Worm (Caenorhabditis elegans) whole organism, L4 larva: ENCODE data around the gene suf-1.

Source experiments
- D1046.2 ChIP-seq: fragments of 200-800 bp; sonication (Bioruptor generic); IDR thresholded peaks from 2 replicates; pipeline ENCODE4 v1.3.6; 2022; ENCODE audit warnings: missing genetic modification characterization, missing compliant biosample characterization
- F26F4.8 ChIP-seq: fragments of 200-800 bp; sonication (Bioruptor generic); conservative IDR thresholded peaks from 2 replicates; pipeline ENCODE4 v1.3.6; 2022; ENCODE audit warnings: missing genetic modification characterization, missing compliant biosample characterization
- F44E2.7 ChIP-seq: fragments of 200-800 bp; sonication (Bioruptor generic); IDR thresholded peaks from 2 replicates; pipeline ENCODE4 v2.1.2; 2022; ENCODE audit warnings: missing genetic modification characterization, missing compliant biosample characterization
- R02D3.7 ChIP-seq: fragments of 150-350 bp; sonication (generic microtip); optimal IDR thresholded peaks from 3 replicates; lab custom pipeline; 2014; ENCODE audit warnings: missing biosample characterization, missing genetic modification characterization
- Y5F2A.4 ChIP-seq: fragments of 200-800 bp; sonication (Bioruptor generic); optimal IDR thresholded peaks from 2 replicates; lab custom pipeline; 2018; ENCODE audit warnings: mild to moderate bottlenecking, missing genetic modification characterization, missing compliant biosample characterization
- Y75B8A.6 ChIP-seq: fragments of 200-800 bp; sonication (Bioruptor generic); IDR thresholded peaks from 2 replicates; pipeline ENCODE4 v1.3.6; 2022; ENCODE audit warnings: missing genetic modification reagents, missing genetic modification characterization, missing compliant biosample characterization
- aha-1 ChIP-seq: fragments of 150-350 bp; peaks from one replicate; lab custom pipeline; 2014; ENCODE audit warnings: missing biosample characterization, missing genetic modification characterization
- attf-4 ChIP-seq: sonication (generic microtip); optimal IDR thresholded peaks from 3 replicates; lab custom pipeline; 2017; ENCODE audit warnings: missing biosample characterization, missing genetic modification characterization
- ceh-32 ChIP-seq: sonication (generic microtip); optimal IDR thresholded peaks from 2 replicates; lab custom pipeline; 2016; ENCODE audit warnings: mild to moderate bottlenecking, missing genetic modification characterization, missing compliant biosample characterization; ENCODE audit not compliant: poor library complexity
- ceh-62 ChIP-seq: sonication (generic microtip); optimal IDR thresholded peaks from 2 replicates; lab custom pipeline; 2017; ENCODE audit warnings: missing biosample characterization, missing genetic modification characterization
- ceh-82 ChIP-seq: sonication (generic microtip); optimal IDR thresholded peaks from 2 replicates; lab custom pipeline; 2017; ENCODE audit warnings: missing biosample characterization, missing genetic modification characterization
- ces-1 ChIP-seq: fragments of 150-350 bp; sonication (generic microtip); optimal IDR thresholded peaks from 4 replicates; lab custom pipeline; 2014; ENCODE audit warnings: missing biosample characterization, missing genetic modification reagents, missing genetic modification characterization
- daf-16 ChIP-seq, 3 experiments: sonication (generic microtip); optimal IDR thresholded peaks; 2 replicates each; lab custom pipeline; 2016 to 2017; ENCODE audit warnings: missing genetic modification characterization in 3 of 3, missing genetic modification reagents in 3 of 3, mild to moderate bottlenecking in 2 of 3, missing compliant biosample characterization in 2 of 3, missing biosample characterization in 1 of 3, moderate library complexity in 1 of 3
- daf-19 ChIP-seq: fragments of 200-800 bp; sonication (Bioruptor generic); conservative IDR thresholded peaks from 2 replicates; pipeline ENCODE4 v1.3.6; 2022; ENCODE audit warnings: missing genetic modification characterization, missing compliant biosample characterization
- egl-43 ChIP-seq: fragments of 200-800 bp; sonication (Bioruptor generic); IDR thresholded peaks from 2 replicates; pipeline ENCODE4 v1.3.6; 2022; ENCODE audit warnings: missing genetic modification reagents, missing genetic modification characterization, missing compliant biosample characterization
- fkh-10 ChIP-seq: fragments of 150-350 bp; optimal IDR thresholded peaks from 2 replicates; lab custom pipeline; 2014; ENCODE audit warnings: missing biosample characterization, missing genetic modification reagents, missing genetic modification characterization
- fos-1 ChIP-seq: fragments of 150-350 bp; optimal IDR thresholded peaks from 2 replicates; lab custom pipeline; 2014; ENCODE audit warnings: missing biosample characterization, missing genetic modification characterization
- hmg-1.1 ChIP-seq: fragments of 200-800 bp; sonication (Bioruptor generic); IDR thresholded peaks from 2 replicates; pipeline ENCODE4 v1.3.6; 2022; ENCODE audit warnings: missing genetic modification reagents, missing genetic modification characterization, missing compliant biosample characterization
- lin-29 ChIP-seq: fragments of 200-800 bp; sonication (Bioruptor generic); IDR thresholded peaks from 2 replicates; pipeline ENCODE4 v1.3.6; 2022; ENCODE audit warnings: missing genetic modification reagents, missing genetic modification characterization, missing compliant biosample characterization
- lin-39 ChIP-seq: fragments of 150-350 bp; optimal IDR thresholded peaks from 2 replicates; lab custom pipeline; 2014; ENCODE audit warnings: missing biosample characterization, missing genetic modification reagents, missing genetic modification characterization
- madf-5 ChIP-seq, 2 experiments: fragments of 200-800 bp; sonication (Bioruptor generic); IDR thresholded peaks; 2 replicates each; pipeline ENCODE4 v1.3.6; 2022; ENCODE audit warnings: missing compliant biosample characterization in 2 of 2, missing genetic modification characterization in 2 of 2
- mdl-1 ChIP-seq, 2 experiments: fragments of 150-350 bp in 1 of 2; sonication (generic microtip) in 1 of 2; optimal IDR thresholded peaks; 2 replicates each; lab custom pipeline; 2014 to 2017; ENCODE audit warnings: missing biosample characterization in 2 of 2, missing genetic modification characterization in 2 of 2
- mes-2 ChIP-seq: sonication (generic microtip); optimal IDR thresholded peaks from 2 replicates; lab custom pipeline; 2016; ENCODE audit warnings: missing genotype, mild to moderate bottlenecking, missing genetic modification characterization, missing compliant biosample characterization; ENCODE audit not compliant: poor library complexity, severe bottlenecking
- nhr-10 ChIP-seq: fragments of 150-350 bp; optimal IDR thresholded peaks from 2 replicates; lab custom pipeline; 2014; ENCODE audit warnings: missing biosample characterization, missing genetic modification characterization
- nhr-102 ChIP-seq: sonication (generic microtip); optimal IDR thresholded peaks from 2 replicates; lab custom pipeline; 2016; ENCODE audit warnings: mild to moderate bottlenecking, missing genetic modification characterization, moderate library complexity, missing compliant biosample characterization
- nhr-111 ChIP-seq: fragments of 200-800 bp; sonication (Bioruptor generic); optimal IDR thresholded peaks from 2 replicates; lab custom pipeline; 2018; ENCODE audit warnings: mild to moderate bottlenecking, missing genetic modification characterization, missing compliant biosample characterization
- nhr-237 ChIP-seq: sonication (generic microtip); optimal IDR thresholded peaks from 2 replicates; lab custom pipeline; 2017; ENCODE audit warnings: missing biosample characterization, missing genetic modification characterization
- nhr-25 ChIP-seq: sonication (generic microtip); optimal IDR thresholded peaks from 2 replicates; lab custom pipeline; 2017; ENCODE audit warnings: missing genetic modification characterization, mild to moderate bottlenecking, missing compliant biosample characterization, antibody characterized with exemption, moderate library complexity, borderline replicate concordance; ENCODE audit not compliant: insufficient read depth
- nhr-41 ChIP-seq: fragments of 200-800 bp; sonication (Bioruptor generic); IDR thresholded peaks from 2 replicates; pipeline ENCODE4 v1.3.6; 2022; ENCODE audit warnings: missing genetic modification reagents, missing genetic modification characterization, missing compliant biosample characterization
- nhr-76 ChIP-seq: fragments of 150-350 bp; optimal IDR thresholded peaks from 2 replicates; lab custom pipeline; 2014; ENCODE audit warnings: missing biosample characterization, missing genetic modification characterization
- nhr-77 ChIP-seq: fragments of 150-350 bp; optimal IDR thresholded peaks from 2 replicates; lab custom pipeline; 2014; ENCODE audit warnings: missing biosample characterization, missing genetic modification characterization
- snpc-1.2 ChIP-seq: fragments of 200-800 bp; sonication (Bioruptor generic); IDR thresholded peaks from 2 replicates; pipeline ENCODE4 v1.3.6; 2022; ENCODE audit warnings: missing genetic modification reagents, missing genetic modification characterization, missing compliant biosample characterization
- spr-1 ChIP-seq: sonication (generic microtip); optimal IDR thresholded peaks from 2 replicates; lab custom pipeline; 2016; ENCODE audit warnings: mild to moderate bottlenecking, missing genetic modification characterization, missing compliant biosample characterization
- unc-130 ChIP-seq: sonication (generic microtip); optimal IDR thresholded peaks from 2 replicates; lab custom pipeline; 2016; ENCODE audit warnings: missing genetic modification reagents, missing genetic modification characterization, missing compliant biosample characterization
- unc-39 ChIP-seq: sonication (generic microtip); optimal IDR thresholded peaks from 2 replicates; lab custom pipeline; 2017; ENCODE audit warnings: missing biosample characterization, missing genetic modification characterization
- unc-62 ChIP-seq, 3 experiments: fragments of 150-350 bp in 1 of 3; sonication (generic microtip); optimal IDR thresholded peaks in 2 of 3; peaks in 1 of 3; 1 replicate in 1 of 3; 2 replicates in 2 of 3; lab custom pipeline; 2014 to 2017; ENCODE audit warnings: missing biosample characterization in 3 of 3, missing genetic modification characterization in 3 of 3, missing genetic modification reagents in 3 of 3, missing genotype in 1 of 3
- zfp-2 ChIP-seq: sonication (generic microtip); optimal IDR thresholded peaks from 2 replicates; lab custom pipeline; 2016; ENCODE audit warnings: mild to moderate bottlenecking, missing genetic modification characterization, missing compliant biosample characterization

suf-1 gene

ce11 chrII:8588442-8588841 lies 15.2 kb upstream of the suf-1 start:
- TF ChIP-seq nhr-41 (GFP tag; lab: Robert Waterston, UW): no peak
- TF ChIP-seq daf-16 (GFP tag; optimal IDR thresholded peaks at IDR 0.05; lab: Kevin White, UChicago): no peak
- no peak for TF ChIP-seq daf-16 (tag; optimal IDR thresholded peaks at IDR 0.05; lab: Kevin White, UChicago)
- peak; percentile 41 for TF ChIP-seq aha-1 (tag; lab: Kevin White, UChicago)
- no peak for TF ChIP-seq F44E2.7

ce11 chrII:8589227-8589626 lies 14.4 kb upstream of the suf-1 start:
- no peak for TF ChIP-seq unc-130
- TF ChIP-seq F26F4.8 (GFP tag; lab: Robert Waterston, UW): no peak
- TF ChIP-seq nhr-111: no peak
- TF ChIP-seq D1046.2: no peak
- TF ChIP-seq ceh-62 (tag; lab: Kevin White, UChicago): no peak
- no peak for TF ChIP-seq snpc-1.2
- TF ChIP-seq nhr-25: no peak
- no peak for TF ChIP-seq lin-39
- no peak for TF ChIP-seq Y5F2A.4
- no peak for TF ChIP-seq egl-43 (GFP tag; lab: Robert Waterston, UW)
- TF ChIP-seq aha-1 (tag; lab: Kevin White, UChicago): peak; percentile 53
- TF ChIP-seq ceh-32 (tag; lab: Kevin White, UChicago): no peak
- TF ChIP-seq spr-1 (tag; lab: Kevin White, UChicago): no peak
- TF ChIP-seq unc-62 (GFP tag; optimal IDR thresholded peaks at IDR 0.05 in 1 of 2; lab: Kevin White, UChicago): peak in 1 of 2 experiments; percentile 91
- TF ChIP-seq unc-62 (tag; optimal IDR thresholded peaks at IDR 0.05; lab: Kevin White, UChicago): no peak
- TF ChIP-seq F44E2.7: no peak
- TF ChIP-seq lin-29 (GFP tag; lab: Robert Waterston, UW): no peak
- TF ChIP-seq madf-5 (GFP tag; IDR thresholded peaks at IDR 0.05; lab: Robert Waterston, UW): no peak
- peak; percentile 85 for TF ChIP-seq ces-1 (GFP tag; lab: Kevin White, UChicago)
- TF ChIP-seq attf-4 (tag; lab: Kevin White, UChicago): no peak
- no peak for TF ChIP-seq Y75B8A.6
- no peak for TF ChIP-seq mdl-1 (tag; optimal IDR thresholded peaks at IDR 0.05; lab: Kevin White, UChicago)
- TF ChIP-seq nhr-77 (tag; lab: Kevin White, UChicago): no peak
- TF ChIP-seq mes-2: no peak

- TF ChIP-seq snpc-1.2: no peak
- TF ChIP-seq F26F4.8 (GFP tag; lab: Robert Waterston, UW): no peak
- no peak for TF ChIP-seq nhr-237 (tag; lab: Kevin White, UChicago)
- no peak for TF ChIP-seq fkh-10 (GFP tag; lab: Kevin White, UChicago)
- TF ChIP-seq hmg-1.1 (GFP tag; lab: Robert Waterston, UW): no peak
- no peak for TF ChIP-seq egl-43 (GFP tag; lab: Robert Waterston, UW)
- no peak for TF ChIP-seq nhr-76
- no peak for TF ChIP-seq ces-1 (GFP tag; lab: Kevin White, UChicago)
Observed at ce11 chrII:8590684-8591083, 13.0 kb upstream of the suf-1 start, which contains the start of gene aptf-4. Gene aptf-4 (plus strand): TSS chrII:8590984.

- TF ChIP-seq nhr-10 (tag; lab: Kevin White, UChicago): no peak
- TF ChIP-seq unc-62 (GFP tag; optimal IDR thresholded peaks at IDR 0.05 in 1 of 2; lab: Kevin White, UChicago): peak in 1 of 2 experiments; percentile 94
- TF ChIP-seq unc-62 (tag; optimal IDR thresholded peaks at IDR 0.05; lab: Kevin White, UChicago): no peak
Observed at ce11 chrII:8593840-8594625, 9.6 kb upstream of the suf-1 start, which contains the start of gene aptf-3. Gene aptf-3 (plus strand): TSS chrII:8594190.

- TF ChIP-seq F44E2.7 (no peak), ceh-82 (tag; lab: Kevin White, UChicago) (no peak), zfp-2 (tag; lab: Kevin White, UChicago) (no peak), fos-1 (tag; lab: Kevin White, UChicago) (no peak), nhr-25 (no peak), daf-19 (GFP tag; lab: Robert Waterston, UW) (no peak), nhr-237 (tag; lab: Kevin White, UChicago) (no peak), unc-39 (tag; lab: Kevin White, UChicago) (no peak), nhr-102 (tag; lab: Kevin White, UChicago) (no peak), R02D3.7 (tag; lab: Kevin White, UChicago) (no peak)
Observed at ce11 chrII:8599214-8599613, 4.4 kb upstream of the suf-1 start, which contains the start of gene F28C6.5. Gene F28C6.5 (plus strand): TSS chrII:8599514.
